Fruit fly (Drosophila melanogaster) whole organism, pupa: ENCODE data around the gene Pp2B-14D.
A peak's percentile ranks its signal among the peaks of the same experiment; 100 is the strongest.

ENCODE experiments used
- CG10348 ChIP-seq: fragments of 200-800 bp; sonication (Bioruptor generic); IDR thresholded peaks from 2 replicates; pipeline ENCODE4 v1.3.6; 2022; ENCODE audit warnings: missing biosample characterization, missing genetic modification characterization
- CG13204 ChIP-seq: fragments of 200-800 bp; sonication (Bioruptor generic); optimal IDR thresholded peaks from 2 replicates; lab custom pipeline; 2018; ENCODE audit warnings: missing biosample characterization, mild to moderate bottlenecking, missing genetic modification characterization, moderate library complexity
- CG9948 ChIP-seq: fragments of 200-800 bp; sonication (Bioruptor generic); optimal IDR thresholded peaks from 2 replicates; lab custom pipeline; 2018; ENCODE audit warnings: missing biosample characterization, mild to moderate bottlenecking, missing genetic modification characterization, moderate library complexity

- TF ChIP-seq CG13204 (GFP tag; lab: Kevin White, UChicago) = peak; percentile 17
- TF ChIP-seq CG9948 = no peak
- TF ChIP-seq CG10348 = 0 out of 2 replicates have a peak, but pooled peaks have one; percentile 20
Measured at dm6 chrX:16552968-16553417, 6.8 kb downstream of the Pp2B-14D start.
